Worm (Caenorhabditis elegans): Measurements from ENCODE around the gene ipp-5.

Gene ipp-5

ce11 chrX:6022469-6022868 is 8.8 kb upstream of the ipp-5 start, which contains the start of gene lelo-3:
Gene lelo-3, minus strand, starts transcription at chrX:6022569.
- TF ChIP-seq ceh-20 (GFP tag; IDR thresholded peaks at IDR 0.05): no peak
- TF ChIP-seq madf-9 (GFP tag; conservative IDR thresholded peaks at IDR 0.05): no peak
- TF ChIP-seq Y105C5A.15 (GFP tag; IDR thresholded peaks at IDR 0.05): no peak
- no peak for TF ChIP-seq aha-1 (tag)
- no peak for TF ChIP-seq rbr-2 (tag; optimal IDR thresholded peaks at IDR 0.05)
- no peak for TF ChIP-seq lin-39 (tag; optimal IDR thresholded peaks at IDR 0.05)
- no peak for TF ChIP-seq unc-62 (GFP tag; optimal IDR thresholded peaks at IDR 0.05 in 1 of 2)
- no peak for TF ChIP-seq unc-62 (tag; optimal IDR thresholded peaks at IDR 0.05)
- no peak for TF ChIP-seq nhr-76 (tag; optimal IDR thresholded peaks at IDR 0.05)
- no peak for TF ChIP-seq madf-5 (GFP tag; IDR thresholded peaks at IDR 0.05)
- TF ChIP-seq cey-2 (tag; optimal IDR thresholded peaks at IDR 0.05; ENCODE audit: borderline replicate concordance, insufficient read depth): no peak
- TF ChIP-seq daf-19 (GFP tag; conservative IDR thresholded peaks at IDR 0.05): no peak
- no peak for TF ChIP-seq egl-43 (GFP tag; IDR thresholded peaks at IDR 0.05)

- TF ChIP-seq hlh-30 (tag; optimal IDR thresholded peaks at IDR 0.05; ENCODE audit: insufficient read depth): peak; percentile 71
- peak; percentile 82 for TF ChIP-seq hlh-11 (tag; optimal IDR thresholded peaks at IDR 0.05)
- no peak for TF ChIP-seq lin-13 (GFP tag; optimal IDR thresholded peaks at IDR 0.05)
- TF ChIP-seq mdl-1 (tag; optimal IDR thresholded peaks at IDR 0.05): peak in 1 of 2 experiments; percentile 6
- TF ChIP-seq daf-16 (GFP tag; optimal IDR thresholded peaks at IDR 0.05): no peak
- TF ChIP-seq daf-16 (tag; optimal IDR thresholded peaks at IDR 0.05): peak; percentile 90
- peak; percentile 30 for TF ChIP-seq pqm-1 (tag; optimal IDR thresholded peaks at IDR 0.05)
- no peak for TF ChIP-seq sdz-12 (GFP tag; optimal IDR thresholded peaks at IDR 0.05)
- no peak for TF ChIP-seq F44E2.7 (GFP tag; IDR thresholded peaks at IDR 0.05)
- TF ChIP-seq dmd-6 (GFP tag; IDR thresholded peaks at IDR 0.05): peak; percentile 82
- TF ChIP-seq mep-1 (tag; optimal IDR thresholded peaks at IDR 0.05): peak; percentile 18
- TF ChIP-seq aha-1 (tag): peak; percentile 76
- 0 out of 2 replicates have a peak, but pooled peaks have one; percentile 32 for TF ChIP-seq lin-1 (GFP tag; IDR thresholded peaks at IDR 0.05)
- peak in 1 of 2 experiments; percentile 58 for TF ChIP-seq unc-62 (GFP tag; optimal IDR thresholded peaks at IDR 0.05 in 1 of 2)
- no peak for TF ChIP-seq unc-62 (tag; optimal IDR thresholded peaks at IDR 0.05)
- peak; percentile 39; the same call in 1 of the 2 replicates for TF ChIP-seq tra-1 (GFP tag; IDR thresholded peaks at IDR 0.05)
- peak; percentile 15 for TF ChIP-seq nhr-102 (tag; optimal IDR thresholded peaks at IDR 0.05)
- TF ChIP-seq dve-1 (tag; optimal IDR thresholded peaks at IDR 0.05; ENCODE audit: insufficient read depth): peak; percentile 64
- TF ChIP-seq nhr-48 (tag; optimal IDR thresholded peaks at IDR 0.05): peak; percentile 67
- peak; percentile 38 for TF ChIP-seq nhr-28 (tag; optimal IDR thresholded peaks at IDR 0.05)
- no peak for TF ChIP-seq ceh-20 (GFP tag; IDR thresholded peaks at IDR 0.05)
Measured at ce11 chrX:6024977-6025376, 6.3 kb upstream of the ipp-5 start.

- TF ChIP-seq gei-8 (GFP tag; optimal IDR thresholded peaks at IDR 0.05) (no peak), pqm-1 (tag; optimal IDR thresholded peaks at IDR 0.05) (peak; percentile 38), nhr-76 (tag; optimal IDR thresholded peaks at IDR 0.05) (no peak), dmd-6 (GFP tag; IDR thresholded peaks at IDR 0.05) (peak; percentile 12; the same call in 1 of the 2 replicates), Y105C5A.15 (GFP tag; IDR thresholded peaks at IDR 0.05) (no peak), ceh-62 (tag; optimal IDR thresholded peaks at IDR 0.05) (no peak), daf-16 (GFP tag; optimal IDR thresholded peaks at IDR 0.05) (no peak), daf-16 (tag; optimal IDR thresholded peaks at IDR 0.05) (peak; percentile 44), dmd-9 (GFP tag; IDR thresholded peaks at IDR 0.05) (no peak), lin-39 (tag; optimal IDR thresholded peaks at IDR 0.05) (no peak), lir-3 (tag; optimal IDR thresholded peaks at IDR 0.05) (no peak), ZK546.5 (tag; optimal IDR thresholded peaks at IDR 0.05) (no peak), zag-1 (tag; optimal IDR thresholded peaks at IDR 0.05) (no peak), hlh-30 (tag; optimal IDR thresholded peaks at IDR 0.05; ENCODE audit: insufficient read depth) (no peak), mes-2 (tag; optimal IDR thresholded peaks at IDR 0.05; ENCODE audit: poor library complexity, severe bottlenecking) (no peak), jun-1 (tag; optimal IDR thresholded peaks at IDR 0.05) (no peak), aha-1 (tag) (peak; percentile 70)
Measured at ce11 chrX:6026732-6027528, 4.3 kb upstream of the ipp-5 start.

All from whole organism, L4 larva.